Worm (Caenorhabditis elegans) whole organism, L1 larva: ENCODE data around the gene gtl-2.

Experiments
- C04F5.9 ChIP-seq: sonication (generic microtip); optimal IDR thresholded peaks from 2 replicates; lab custom pipeline; 2016; ENCODE audit warnings: missing genetic modification characterization, missing compliant biosample characterization
- ama-1 ChIP-seq: fragments of 150-350 bp; optimal IDR thresholded peaks from 2 replicates; lab custom pipeline; 2014
- ceh-82 ChIP-seq, 3 experiments: fragments of 150-350 bp in 1 of 3; sonication (generic microtip) in 2 of 3; optimal IDR thresholded peaks; 2 replicates each; lab custom pipeline; 2014 to 2017; ENCODE audit warnings: missing biosample characterization in 3 of 3, missing genetic modification characterization in 3 of 3
- hlh-4 ChIP-seq: sonication (generic microtip); optimal IDR thresholded peaks from 2 replicates; lab custom pipeline; 2016; ENCODE audit warnings: mild to moderate bottlenecking, missing genetic modification characterization, missing compliant biosample characterization
- nhr-85 ChIP-seq: sonication (generic microtip); peaks from one replicate; lab custom pipeline; 2016; ENCODE audit warnings: missing genetic modification characterization, inconsistent platforms, missing compliant biosample characterization
- sox-4 ChIP-seq: sonication (generic microtip); optimal IDR thresholded peaks from 2 replicates; lab custom pipeline; 2016; ENCODE audit warnings: missing genetic modification characterization, missing compliant biosample characterization
- tbx-2 ChIP-seq: sonication (generic microtip); optimal IDR thresholded peaks from 2 replicates; lab custom pipeline; 2016; ENCODE audit warnings: missing genetic modification characterization, missing compliant biosample characterization

DNA sequence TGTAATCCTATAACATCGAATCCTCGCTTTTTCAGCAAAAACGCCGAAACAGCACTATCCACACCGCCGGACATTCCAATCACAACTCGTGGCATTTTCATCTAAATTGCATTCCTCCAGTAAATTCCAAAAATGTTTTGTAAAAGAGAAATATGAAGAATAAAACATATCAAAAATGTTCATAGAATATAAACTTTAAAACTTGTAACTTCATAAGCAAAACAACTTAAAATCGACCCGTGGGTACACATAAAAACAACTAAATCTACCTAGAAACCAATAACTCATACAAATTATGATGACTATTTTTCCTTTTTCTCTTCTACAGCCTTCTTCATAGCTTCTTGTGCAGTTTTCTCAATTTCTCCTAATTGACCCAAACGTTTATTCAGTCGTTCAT lies 23.5 kb downstream of the gtl-2 start, which contains the start of gene mttu-1:
- TF ChIP-seq hlh-4 = no peak
- TF ChIP-seq ama-1 = no peak
- TF ChIP-seq ceh-82 (tag; optimal IDR thresholded peaks at IDR 0.05; lab: Kevin White, UChicago) = no peak
- TF ChIP-seq nhr-85 = no peak
- TF ChIP-seq sox-4 (tag; lab: Kevin White, UChicago) = no peak
- TF ChIP-seq C04F5.9 (tag; lab: Kevin White, UChicago) = no peak
- TF ChIP-seq tbx-2 = no peak
